Worm (Caenorhabditis elegans): ENCODE data around the gene hsp-12.2.

Gene hsp-12.2

DNA sequence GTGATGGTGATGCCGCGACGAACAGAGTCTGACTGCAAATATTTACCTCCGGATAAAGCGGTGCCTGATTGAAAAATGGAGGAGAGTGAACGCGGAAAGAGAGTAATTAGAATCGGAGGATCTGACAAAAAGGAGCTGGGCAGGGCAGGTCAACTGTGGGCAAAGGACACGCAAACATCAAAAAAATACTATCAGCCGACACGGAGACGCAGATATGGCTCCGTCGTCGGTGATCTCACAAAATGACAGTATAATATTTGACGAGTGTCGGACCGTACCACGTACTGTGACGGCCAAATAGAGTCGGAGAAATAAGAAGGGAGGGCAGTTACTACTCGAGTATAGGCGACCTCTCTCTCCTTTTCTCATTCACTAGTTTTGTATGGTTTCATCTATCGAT, 5.4 kb upstream of the hsp-12.2 start:
- TF ChIP-seq mdl-1 (tag; optimal IDR thresholded peaks at IDR 0.05) (no peak), pha-4 (tag; optimal IDR thresholded peaks at IDR 0.05) (peak; percentile 85), snpc-4 (tag; optimal IDR thresholded peaks at IDR 0.05) (no peak), unc-62 (GFP tag; optimal IDR thresholded peaks at IDR 0.05) (no peak), ama-1 (optimal IDR thresholded peaks at IDR 0.05) (no peak), ceh-82 (tag; optimal IDR thresholded peaks at IDR 0.05) (no peak), nhr-67 (tag; optimal IDR thresholded peaks at IDR 0.05) (no peak), ztf-4 (tag; optimal IDR thresholded peaks at IDR 0.05) (no peak)

DNA sequence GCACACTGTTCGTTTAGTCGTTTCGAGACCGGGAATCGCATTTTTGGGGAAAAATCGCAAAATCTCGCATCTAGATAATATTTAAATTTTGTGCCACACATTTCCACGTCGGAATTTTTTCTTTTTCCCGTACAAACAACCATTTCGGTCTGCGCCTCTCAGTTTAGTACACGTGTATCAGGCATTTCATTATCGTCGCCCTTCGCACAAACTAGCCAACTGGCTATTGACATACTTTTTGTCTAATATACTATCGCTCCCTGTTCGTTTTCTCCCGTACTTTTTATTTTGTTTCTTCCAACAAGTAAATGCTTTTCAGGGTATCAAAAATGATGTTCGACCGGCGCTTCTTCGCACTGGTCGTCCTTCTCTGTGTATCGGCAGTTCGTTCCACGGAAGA, 4.5 kb upstream of the hsp-12.2 start, which contains the start of gene C14B9.2:
Gene C14B9.2 (plus strand): TSS at position 320 of the 400 bp plus-strand sequence.
- TF ChIP-seq nhr-67 (tag; optimal IDR thresholded peaks at IDR 0.05) (no peak), nhr-43 (tag; optimal IDR thresholded peaks at IDR 0.05; ENCODE audit: poor library complexity, severe bottlenecking) (no peak), pha-4 (tag; optimal IDR thresholded peaks at IDR 0.05) (peak; percentile 76), elt-2 (tag; optimal IDR thresholded peaks at IDR 0.05) (peak; percentile 20)

DNA sequence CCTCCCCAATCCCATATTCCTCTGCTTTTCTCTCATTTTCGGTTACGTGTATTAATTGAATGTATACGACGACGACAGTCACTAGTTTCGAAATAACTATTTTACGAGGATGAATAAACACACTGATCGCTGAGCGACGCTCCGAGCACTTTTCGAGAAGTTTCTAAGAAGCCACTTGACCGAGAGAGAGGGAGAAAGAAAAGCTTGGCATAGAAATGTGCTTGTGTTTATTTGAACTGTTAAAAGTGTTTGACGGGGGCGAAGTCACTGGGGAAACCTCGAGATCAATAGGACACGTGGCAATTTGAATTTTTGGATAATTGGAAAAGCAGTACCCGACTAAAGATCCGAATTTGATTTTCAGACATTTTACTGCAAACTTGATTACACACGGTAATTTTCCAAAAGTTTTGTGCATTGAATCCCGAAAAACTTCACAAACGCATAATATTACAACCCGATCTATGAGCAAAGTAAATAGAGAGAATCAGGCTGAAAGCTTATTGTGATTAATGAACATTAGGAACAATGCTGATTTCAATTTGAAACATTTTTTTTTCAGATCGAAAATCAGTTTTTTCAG, 1.3 kb upstream of the hsp-12.2 start:
- TF ChIP-seq ceh-28 (tag; optimal IDR thresholded peaks at IDR 0.05) (peak; percentile 2), elt-1 (tag; optimal IDR thresholded peaks at IDR 0.05) (no peak), daf-12 (tag; optimal IDR thresholded peaks at IDR 0.05) (no peak), R02D3.7 (tag; optimal IDR thresholded peaks at IDR 0.05) (no peak), nhr-23 (tag; optimal IDR thresholded peaks at IDR 0.05) (no peak), aly-2 (tag; optimal IDR thresholded peaks at IDR 0.05) (peak; percentile 80), elt-2 (tag; optimal IDR thresholded peaks at IDR 0.05) (peak; percentile 16), pha-4 (tag; optimal IDR thresholded peaks at IDR 0.05) (peak; percentile 82), hmg-11 (tag; optimal IDR thresholded peaks at IDR 0.05) (no peak)

DNA sequence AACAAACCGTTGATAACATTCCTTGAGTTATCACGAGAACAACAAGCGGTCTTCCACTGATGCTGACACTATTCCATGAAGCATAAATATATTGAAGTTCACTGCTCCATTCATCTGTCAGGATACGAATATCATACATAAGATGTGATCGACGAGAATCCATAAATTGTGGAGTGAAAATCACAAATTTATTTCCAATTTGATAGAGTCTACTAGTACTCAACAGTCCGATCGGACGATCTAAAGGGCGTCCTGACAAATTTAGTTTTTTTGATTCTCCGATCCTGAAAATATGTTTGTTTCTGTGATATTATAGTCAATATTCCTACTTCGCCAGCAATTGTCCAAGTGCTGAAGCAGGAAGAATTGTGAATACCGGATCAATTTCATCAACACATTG, 4.3 kb downstream of the hsp-12.2 start:
- TF ChIP-seq ceh-16 (tag; optimal IDR thresholded peaks at IDR 0.05) (no peak), jun-1 (tag; optimal IDR thresholded peaks at IDR 0.05) (no peak), ceh-28 (tag; optimal IDR thresholded peaks at IDR 0.05) (no peak), sea-2 (GFP tag; optimal IDR thresholded peaks at IDR 0.05) (no peak), unc-62 (GFP tag; optimal IDR thresholded peaks at IDR 0.05) (no peak), elt-3 (tag; optimal IDR thresholded peaks at IDR 0.05) (no peak)

DNA sequence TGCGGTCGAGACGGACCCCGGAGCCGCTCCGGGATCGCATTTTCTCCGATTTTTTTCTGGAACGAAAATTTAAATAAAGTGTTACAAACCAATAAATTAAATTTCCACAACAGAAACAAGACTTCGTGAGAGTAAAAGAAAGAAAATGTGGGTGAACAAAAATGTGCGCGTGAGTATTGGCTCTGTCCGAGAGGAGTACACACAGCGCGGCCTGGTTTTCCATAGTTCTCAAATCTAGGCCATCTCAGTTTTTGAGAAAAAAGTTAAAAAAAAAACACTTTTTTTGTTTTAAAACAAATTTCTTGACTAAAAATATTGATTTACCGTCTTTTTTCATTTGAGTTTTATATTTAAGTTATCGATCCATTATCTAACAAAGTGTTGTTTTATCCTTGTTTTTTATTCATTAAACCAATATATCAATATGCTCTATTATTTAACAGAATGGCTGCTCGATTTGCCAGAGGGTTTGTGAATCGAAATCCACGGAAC, 6.7 kb downstream of the hsp-12.2 start, which contains the start of the genes C14B9.8 and mrpl-18:
Gene C14B9.8 (minus strand): TSS at position 56 of the 492 bp plus-strand sequence.
Gene mrpl-18 (plus strand): TSS at position 442 of the 492 bp plus-strand sequence.
- peak; percentile 30 for TF ChIP-seq lin-39 (tag; optimal IDR thresholded peaks at IDR 0.05)
- no peak for TF ChIP-seq lsy-12 (tag; optimal IDR thresholded peaks at IDR 0.05)
- TF ChIP-seq ceh-28 (tag; optimal IDR thresholded peaks at IDR 0.05): no peak
- peak; percentile 32 for TF ChIP-seq skn-1 (tag; optimal IDR thresholded peaks at IDR 0.05)
- peak; percentile 68 for TF ChIP-seq pha-4 (tag; optimal IDR thresholded peaks at IDR 0.05)
- no peak for TF ChIP-seq nhr-237 (tag; optimal IDR thresholded peaks at IDR 0.05)
- no peak for TF ChIP-seq nhr-28 (tag; optimal IDR thresholded peaks at IDR 0.05)
- peak; percentile 10 for TF ChIP-seq elt-2 (tag; optimal IDR thresholded peaks at IDR 0.05)
- no peak for TF ChIP-seq R02D3.7 (tag; optimal IDR thresholded peaks at IDR 0.05)
- no peak for TF ChIP-seq hmg-11 (tag; optimal IDR thresholded peaks at IDR 0.05)
- peak; percentile 73 for TF ChIP-seq nhr-43 (tag; optimal IDR thresholded peaks at IDR 0.05; ENCODE audit: poor library complexity, severe bottlenecking)
- peak; percentile 70 for TF ChIP-seq nfya-1 (tag; optimal IDR thresholded peaks at IDR 0.05; ENCODE audit: insufficient read depth)
- peak; percentile 6 for TF ChIP-seq ceh-82 (tag; optimal IDR thresholded peaks at IDR 0.05)
- no peak for TF ChIP-seq jun-1 (tag; optimal IDR thresholded peaks at IDR 0.05)
- no peak for TF ChIP-seq ama-1 (optimal IDR thresholded peaks at IDR 0.05)
- TF ChIP-seq fkh-10 (GFP tag; optimal IDR thresholded peaks at IDR 0.05): no peak
- TF ChIP-seq pqm-1 (tag; optimal IDR thresholded peaks at IDR 0.05): no peak
- TF ChIP-seq lin-15B (tag; optimal IDR thresholded peaks at IDR 0.05): peak; percentile 84
- TF ChIP-seq aly-2 (tag; optimal IDR thresholded peaks at IDR 0.05): no peak
- no peak for TF ChIP-seq elt-1 (tag; optimal IDR thresholded peaks at IDR 0.05)
- peak; percentile 15 for TF ChIP-seq nhr-25 (tag; optimal IDR thresholded peaks at IDR 0.05)

Measured in whole organism, L3 larva.